Fruit fly (Drosophila melanogaster) Kc167 (cell line): Measurements from ENCODE around the gene CG7785.

ENCODE experiments used
- Myc ChIP-seq: fragments of >200 bp; optimal IDR thresholded peaks from 2 replicates; lab custom pipeline; 2017; ENCODE audit warnings: missing external identifiers
- Sin3A ChIP-seq: fragments of >200 bp; optimal IDR thresholded peaks from 2 replicates; lab custom pipeline; 2018; ENCODE audit warnings: missing external identifiers
- insv ChIP-seq: fragments of >200 bp; optimal IDR thresholded peaks from 3 replicates; lab custom pipeline; 2018; ENCODE audit warnings: missing external identifiers
- ttk ChIP-seq: sonication (Bioruptor generic); optimal IDR thresholded peaks from 2 replicates; lab custom pipeline; 2017; ENCODE audit warnings: missing external identifiers

DNA sequence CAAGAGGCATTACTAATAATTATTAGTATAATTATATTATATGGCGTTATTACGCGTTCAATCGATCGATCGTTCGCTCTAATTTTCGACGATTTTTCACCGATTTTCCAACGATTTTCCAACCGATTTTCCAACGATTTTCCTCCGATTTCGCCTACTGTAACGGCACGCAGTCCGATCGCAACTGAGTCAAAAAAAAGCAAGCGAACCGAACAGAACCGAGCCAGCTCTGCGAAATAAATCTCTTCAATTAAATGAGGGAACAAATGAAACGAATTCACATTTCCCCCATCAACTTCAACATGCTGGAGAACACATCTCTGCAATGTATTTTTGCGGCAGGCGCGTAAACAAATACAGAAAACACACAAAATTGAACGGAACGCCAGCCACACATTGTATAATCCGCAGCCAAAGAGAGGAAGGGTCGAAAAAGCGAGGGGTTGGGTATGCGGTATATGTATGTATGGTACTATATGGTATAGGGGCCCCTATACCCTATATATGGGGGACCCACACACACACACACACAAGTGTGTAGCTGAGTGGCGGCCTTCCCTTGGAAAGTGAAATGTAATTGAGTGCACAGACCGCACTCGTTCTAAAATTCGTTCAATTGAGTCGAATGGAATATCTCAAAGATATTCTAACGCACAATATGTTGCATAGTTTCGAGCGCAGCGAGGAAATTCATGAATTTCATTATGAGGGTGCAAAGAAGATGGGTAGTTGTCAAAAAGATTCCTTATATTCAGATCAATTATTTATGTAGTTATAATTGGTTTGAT, 31.6 kb downstream of the CG7785 start, which contains the start of gene htl:
- TF ChIP-seq Myc: no peak
- TF ChIP-seq insv (lab: Kevin White, UChicago): no peak
- TF ChIP-seq Sin3A (lab: Kevin White, UChicago): no peak
- no peak for TF ChIP-seq ttk (lab: Kevin White, UChicago)
